Fruit fly (Drosophila melanogaster) whole organism, embryonic: ENCODE results near the gene Acp32CD.

Experiments used
- Aef1 ChIP-seq: fragments of 200-800 bp; sonication (Bioruptor generic); IDR thresholded peaks from 3 replicates; pipeline ENCODE4 v1.3.6; 2022; ENCODE audit warnings: missing biosample characterization, missing genetic modification characterization
- Atf6 ChIP-seq: fragments of 200-800 bp; sonication (Bioruptor generic); IDR thresholded peaks from 2 replicates; pipeline ENCODE4 v1.3.6; 2022; ENCODE audit warnings: missing biosample characterization, missing genetic modification characterization
- B-H2 ChIP-seq: fragments of 200-800 bp; sonication (Bioruptor generic); optimal IDR thresholded peaks from 2 replicates; lab custom pipeline; 2018; ENCODE audit warnings: missing biosample characterization, mild to moderate bottlenecking, missing genetic modification characterization
- CG10147 ChIP-seq: fragments of 200-800 bp; sonication (Bioruptor generic); optimal IDR thresholded peaks from 2 replicates; lab custom pipeline; 2019; ENCODE audit warnings: missing biosample characterization, mild to moderate bottlenecking, missing genetic modification characterization, moderate library complexity
- CG10366 ChIP-seq: fragments of 200-800 bp; sonication (Bioruptor generic); IDR thresholded peaks from 2 replicates; pipeline ENCODE4 v1.3.6; 2022; ENCODE audit warnings: missing biosample characterization, missing genetic modification characterization
- CG10654 ChIP-seq: fragments of 200-800 bp; sonication (Bioruptor generic); optimal IDR thresholded peaks from 2 replicates; lab custom pipeline; 2016; ENCODE audit warnings: missing biosample characterization, missing genetic modification characterization
- CG10959 ChIP-seq: fragments of 200-800 bp; sonication (Bioruptor generic); IDR thresholded peaks from 2 replicates; pipeline ENCODE4 v1.3.6; 2022; ENCODE audit warnings: missing biosample characterization, missing genetic modification characterization
- CG12236 ChIP-seq: fragments of 200-800 bp; sonication (Bioruptor generic); optimal IDR thresholded peaks from 2 replicates; lab custom pipeline; 2016; ENCODE audit warnings: missing biosample characterization, missing genetic modification characterization
- CG12744 ChIP-seq: fragments of 200-800 bp; sonication (Bioruptor generic); optimal IDR thresholded peaks from 2 replicates; lab custom pipeline; 2016; ENCODE audit warnings: missing biosample characterization, missing genetic modification characterization
- CG12769 ChIP-seq: fragments of 200-800 bp; sonication (Bioruptor generic); optimal IDR thresholded peaks from 2 replicates; lab custom pipeline; 2019; ENCODE audit warnings: missing biosample characterization, mild to moderate bottlenecking, missing genetic modification characterization, moderate library complexity
- CG14441 ChIP-seq: fragments of 200-800 bp; sonication (Bioruptor generic); IDR thresholded peaks from 2 replicates; pipeline ENCODE4 v1.3.6; 2022; ENCODE audit warnings: missing biosample characterization, missing genetic modification characterization
- CG14710 ChIP-seq: fragments of 200-800 bp; sonication (Bioruptor generic); optimal IDR thresholded peaks from 3 replicates; lab custom pipeline; 2019; ENCODE audit warnings: missing biosample characterization, mild to moderate bottlenecking, missing genetic modification characterization, moderate library complexity
- CG16813 ChIP-seq: fragments of 200-800 bp; sonication (Bioruptor generic); IDR thresholded peaks from 3 replicates; pipeline ENCODE4 v1.3.6; 2022; ENCODE audit warnings: missing biosample characterization, missing genetic modification characterization; ENCODE audit not compliant: partially characterized antibody
- CG2199 ChIP-seq: fragments of 200-800 bp; sonication (Bioruptor generic); IDR thresholded peaks from 3 replicates; pipeline ENCODE4 v1.3.6; 2022; ENCODE audit warnings: missing biosample characterization, missing genetic modification characterization
- CG2712 ChIP-seq: fragments of 200-800 bp; optimal IDR thresholded peaks from 3 replicates; lab custom pipeline; 2019; ENCODE audit warnings: missing biosample characterization, mild to moderate bottlenecking, missing genetic modification characterization, moderate library complexity
- CG3995 ChIP-seq: fragments of 200-800 bp; sonication (Bioruptor generic); optimal IDR thresholded peaks from 3 replicates; lab custom pipeline; 2016; ENCODE audit warnings: missing biosample characterization, missing genetic modification characterization
- CG5180 ChIP-seq: fragments of 200-800 bp; sonication (Bioruptor generic); optimal IDR thresholded peaks from 3 replicates; lab custom pipeline; 2017; ENCODE audit warnings: missing biosample characterization, missing genetic modification characterization, mild to moderate bottlenecking, moderate library complexity, missing genetic modification reagents
- CG5953 ChIP-seq: fragments of 200-800 bp; sonication (Bioruptor generic); IDR thresholded peaks from 2 replicates; pipeline ENCODE4 v1.3.6; 2022; ENCODE audit warnings: missing biosample characterization, missing genetic modification characterization
- CG6254 ChIP-seq: fragments of 200-800 bp; sonication (Bioruptor generic); optimal IDR thresholded peaks from 3 replicates; lab custom pipeline; 2017; ENCODE audit warnings: mild to moderate bottlenecking, missing biosample characterization, missing genetic modification reagents, missing genetic modification characterization
- CG7372 ChIP-seq: fragments of 200-800 bp; sonication (Bioruptor generic); IDR thresholded peaks from 2 replicates; pipeline ENCODE4 v1.3.6; 2022; ENCODE audit warnings: missing biosample characterization, missing genetic modification characterization
- CG7786 ChIP-seq: fragments of 200-800 bp; sonication (Bioruptor generic); optimal IDR thresholded peaks from 2 replicates; lab custom pipeline; 2016; ENCODE audit warnings: missing biosample characterization, missing genetic modification characterization
- CG8924 ChIP-seq: fragments of 200-800 bp; optimal IDR thresholded peaks from 3 replicates; lab custom pipeline; 2019; ENCODE audit warnings: missing biosample characterization, mild to moderate bottlenecking, missing genetic modification characterization, moderate library complexity
- CrebB ChIP-seq: fragments of 200-800 bp; sonication (Bioruptor generic); optimal IDR thresholded peaks from 3 replicates; lab custom pipeline; 2018; ENCODE audit warnings: missing biosample characterization, mild to moderate bottlenecking, missing genetic modification characterization
- Gsc ChIP-seq: fragments of 200-800 bp; sonication (Bioruptor generic); IDR thresholded peaks from 2 replicates; pipeline ENCODE4 v1.3.6; 2022; ENCODE audit warnings: missing biosample characterization, missing genetic modification characterization
- Gug ChIP-seq: fragments of 200-800 bp; sonication (Bioruptor generic); IDR thresholded peaks from 4 replicates; pipeline ENCODE4 v1.3.6; 2022; ENCODE audit warnings: missing biosample characterization, missing genetic modification characterization
- HLH54F ChIP-seq: fragments of 200-800 bp; sonication (Bioruptor generic); optimal IDR thresholded peaks from 3 replicates; lab custom pipeline; 2016; ENCODE audit warnings: missing biosample characterization, missing genetic modification characterization
- HLHmδ ChIP-seq: fragments of 200-800 bp; sonication (Bioruptor generic); optimal IDR thresholded peaks from 2 replicates; lab custom pipeline; 2018; ENCODE audit warnings: missing biosample characterization, mild to moderate bottlenecking, missing genetic modification characterization, moderate library complexity
- Hr78 ChIP-seq, 2 experiments: fragments of 200-800 bp in 1 of 2; fragments of >200 bp in 1 of 2; sonication (Bioruptor generic) in 1 of 2; optimal IDR thresholded peaks; 2 replicates each; lab custom pipeline; 2017 to 2019; ENCODE audit warnings: missing biosample characterization in 2 of 2, missing genetic modification characterization in 2 of 2, mild to moderate bottlenecking in 1 of 2, moderate library complexity in 1 of 2
- Jarid2 ChIP-seq: fragments of 200-800 bp; sonication (Bioruptor generic); optimal IDR thresholded peaks from 3 replicates; lab custom pipeline; 2017; ENCODE audit warnings: mild to moderate bottlenecking, missing biosample characterization, missing genetic modification reagents, missing genetic modification characterization
- NFAT ChIP-seq: fragments of 200-800 bp; sonication (Bioruptor generic); IDR thresholded peaks from 2 replicates; pipeline ENCODE4 v1.3.6; 2022; ENCODE audit warnings: missing biosample characterization, missing genetic modification characterization
- Neu2 ChIP-seq: fragments of 200-800 bp; sonication (Bioruptor generic); optimal IDR thresholded peaks from 3 replicates; lab custom pipeline; 2016; ENCODE audit warnings: missing biosample characterization, missing genetic modification characterization, borderline replicate concordance
- Ptx1 ChIP-seq: fragments of 200-800 bp; sonication (Bioruptor generic); IDR thresholded peaks from 2 replicates; pipeline ENCODE4 v1.3.6; 2022; ENCODE audit warnings: missing biosample characterization, missing genetic modification characterization
- bab2 ChIP-seq: fragments of 200-800 bp; sonication (Bioruptor generic); optimal IDR thresholded peaks from 2 replicates; lab custom pipeline; 2016; ENCODE audit warnings: missing biosample characterization, missing genetic modification characterization
- dimm ChIP-seq: fragments of 200-800 bp; sonication (Bioruptor generic); IDR thresholded peaks from 2 replicates; pipeline ENCODE4 v1.3.6; 2022; ENCODE audit warnings: missing biosample characterization, missing genetic modification characterization
- eve ChIP-seq, 2 experiments: fragments of >200 bp; optimal IDR thresholded peaks; 2 replicates each; lab custom pipeline; 2017; ENCODE audit warnings: missing biosample characterization in 2 of 2, missing genetic modification characterization in 2 of 2
- gro ChIP-seq: fragments of 200-800 bp; sonication (Bioruptor generic); optimal IDR thresholded peaks from 2 replicates; lab custom pipeline; 2016; ENCODE audit warnings: missing biosample characterization, missing genetic modification characterization
- ham ChIP-seq: fragments of 200-800 bp; sonication (Bioruptor generic); IDR thresholded peaks from 2 replicates; pipeline ENCODE4 v1.3.6; 2022; ENCODE audit warnings: missing biosample characterization, missing genetic modification characterization
- kni ChIP-seq: fragments of 200-800 bp; sonication (Bioruptor generic); optimal IDR thresholded peaks from 3 replicates; lab custom pipeline; 2017; ENCODE audit warnings: mild to moderate bottlenecking, missing biosample characterization, missing genetic modification reagents, missing genetic modification characterization
- lov ChIP-seq, 2 experiments: fragments of 200-800 bp in 1 of 2; fragments of >200 bp in 1 of 2; sonication (Bioruptor generic) in 1 of 2; IDR thresholded peaks in 1 of 2; optimal IDR thresholded peaks in 1 of 2; 2 replicates in 1 of 2; 3 replicates in 1 of 2; pipeline versions ENCODE4 v1.3.6 to Lab custom; 2017 to 2022; ENCODE audit warnings: missing biosample characterization in 1 of 2, missing genetic modification characterization in 1 of 2
- mam ChIP-seq: fragments of 200-800 bp; sonication (Bioruptor generic); optimal IDR thresholded peaks from 3 replicates; lab custom pipeline; 2016; ENCODE audit warnings: missing biosample characterization, missing genetic modification characterization
- pita ChIP-seq: fragments of 200-800 bp; sonication (Bioruptor generic); optimal IDR thresholded peaks from 2 replicates; lab custom pipeline; 2017; ENCODE audit warnings: missing biosample characterization, mild to moderate bottlenecking, missing genetic modification characterization
- sens ChIP-seq: fragments of 200-800 bp; sonication (Bioruptor generic); peaks from one replicate; lab custom pipeline; 2016; ENCODE audit warnings: missing biosample characterization, missing genetic modification characterization
- slou ChIP-seq: fragments of 200-800 bp; sonication (Bioruptor generic); optimal IDR thresholded peaks from 3 replicates; lab custom pipeline; 2016; ENCODE audit warnings: missing biosample characterization, missing genetic modification characterization
- sqz ChIP-seq: fragments of 200-800 bp; sonication (Bioruptor generic); optimal IDR thresholded peaks from 3 replicates; lab custom pipeline; 2018; ENCODE audit warnings: missing biosample characterization, mild to moderate bottlenecking, missing genetic modification characterization
- sug ChIP-seq: fragments of 200-800 bp; optimal IDR thresholded peaks from 2 replicates; lab custom pipeline; 2019; ENCODE audit warnings: missing biosample characterization, mild to moderate bottlenecking, missing genetic modification characterization, moderate library complexity
- tap ChIP-seq: fragments of 200-800 bp; optimal IDR thresholded peaks from 3 replicates; lab custom pipeline; 2019; ENCODE audit warnings: missing biosample characterization, mild to moderate bottlenecking, missing genetic modification characterization, moderate library complexity
- tin ChIP-seq: fragments of 200-800 bp; sonication (Bioruptor generic); optimal IDR thresholded peaks from 3 replicates; lab custom pipeline; 2016; ENCODE audit warnings: missing biosample characterization, missing genetic modification characterization
- unpg ChIP-seq: fragments of 200-800 bp; sonication (Bioruptor generic); optimal IDR thresholded peaks from 3 replicates; lab custom pipeline; 2018; ENCODE audit warnings: missing biosample characterization, mild to moderate bottlenecking, missing genetic modification characterization, moderate library complexity
- usp ChIP-seq: fragments of >200 bp; optimal IDR thresholded peaks from 2 replicates; lab custom pipeline; 2017; ENCODE audit warnings: missing biosample characterization, missing genetic modification characterization

Acp32CD gene

dm6 chr2L:11003925-11004673 lies 11.3 kb upstream of the Acp32CD start, which contains the start of gene RpL9 (continued):
- TF ChIP-seq CG10959 (GFP tag; lab: Robert Waterston, UW) (no peak; the same call in 1 of the 2 replicates), Gug (GFP tag; lab: Robert Waterston, UW) (no peak), CG8924 (no peak), sens (GFP tag; lab: Kevin White, UChicago) (peak; percentile 93), gro (GFP tag; lab: Kevin White, UChicago) (peak; percentile 73), HLHmδ (GFP tag; lab: Kevin White, UChicago) (peak; percentile 79), CG14710 (peak; percentile 56), Hr78 (GFP tag; optimal IDR thresholded peaks at IDR 0.05; lab: Kevin White, UChicago) (no peak), CG16813 (GFP tag; lab: Robert Waterston, UW) (no peak), tin (GFP tag; lab: Kevin White, UChicago) (peak; percentile 25), CG7786 (GFP tag; lab: Kevin White, UChicago) (no peak), dimm (GFP tag; lab: Robert Waterston, UW) (no peak), CG6254 (GFP tag; lab: Kevin White, UChicago) (peak; percentile 58), kni (GFP tag; lab: Kevin White, UChicago) (no peak), CrebB (tag; lab: Kevin White, UChicago) (peak; percentile 84), lov (optimal IDR thresholded peaks at IDR 0.05; lab: Kevin White, UChicago) (no peak), lov (GFP tag; IDR thresholded peaks at IDR 0.05; lab: Robert Waterston, UW) (no peak; the same call in 1 of the 3 replicates), CG12769 (tag; lab: Kevin White, UChicago) (peak; percentile 63), bab2 (peak; percentile 16), tap (tag; lab: Kevin White, UChicago) (no peak), slou (GFP tag; lab: Kevin White, UChicago) (peak; percentile 9), Ptx1 (GFP tag; lab: Robert Waterston, UW) (no peak), CG12744 (GFP tag; lab: Kevin White, UChicago) (peak; percentile 14), HLH54F (GFP tag; lab: Kevin White, UChicago) (peak; percentile 32), CG2712 (tag; lab: Kevin White, UChicago) (peak; percentile 50), CG12236 (peak; percentile 37), Aef1 (GFP tag; lab: Robert Waterston, UW) (no peak), sug (tag; lab: Kevin White, UChicago) (peak; percentile 64), Gsc (GFP tag; lab: Robert Waterston, UW) (no peak), CG7372 (GFP tag; lab: Robert Waterston, UW) (no peak; the same call in 1 of the 2 replicates), B-H2 (GFP tag; lab: Kevin White, UChicago) (peak; percentile 81), usp (no peak), pita (GFP tag; lab: Kevin White, UChicago) (no peak), CG10366 (GFP tag; lab: Robert Waterston, UW) (no peak), Atf6 (GFP tag; lab: Robert Waterston, UW) (peak; percentile 73), CG5953 (GFP tag; lab: Robert Waterston, UW) (no peak; the same call in 1 of the 2 replicates), Neu2 (GFP tag; lab: Kevin White, UChicago) (no peak), CG14441 (no peak; the same call in 1 of the 2 replicates), ham (no peak), NFAT (GFP tag; lab: Robert Waterston, UW) (no peak; the same call in 1 of the 2 replicates), eve (GFP tag; optimal IDR thresholded peaks at IDR 0.05; lab: Kevin White, UChicago) (no peak), CG10147 (GFP tag; lab: Kevin White, UChicago) (no peak), mam (GFP tag; lab: Kevin White, UChicago) (no peak), Jarid2 (GFP tag; lab: Kevin White, UChicago) (no peak), sqz (GFP tag; lab: Kevin White, UChicago) (no peak), CG5180 (GFP tag; lab: Kevin White, UChicago) (peak; percentile 67), CG10654 (GFP tag; lab: Kevin White, UChicago) (peak; percentile 33), CG2199 (0 out of 3 replicates have a peak, but pooled peaks have one; percentile 54), unpg (GFP tag; lab: Kevin White, UChicago) (peak; percentile 79), CG3995 (GFP tag; lab: Kevin White, UChicago) (peak; percentile 45)
